Worm (Caenorhabditis elegans) whole organism, L1 larva: Measurements from ENCODE around the gene C07A9.13.
A peak's percentile ranks its signal among the peaks of the same experiment; 100 is the strongest.

Source experiments
- C34B4.2 ChIP-seq: sonication (generic microtip); optimal IDR thresholded peaks from 2 replicates; lab custom pipeline; 2017; ENCODE audit warnings: mild to moderate bottlenecking, missing genetic modification characterization, missing compliant biosample characterization
- aha-1 ChIP-seq: fragments of 150-350 bp; optimal IDR thresholded peaks from 2 replicates; lab custom pipeline; 2014; ENCODE audit warnings: missing biosample characterization, missing genetic modification characterization
- alr-1 ChIP-seq: fragments of 200-800 bp; sonication (Bioruptor generic); optimal IDR thresholded peaks from 2 replicates; lab custom pipeline; 2018; ENCODE audit warnings: borderline replicate concordance, mild to moderate bottlenecking, missing genetic modification characterization, missing compliant biosample characterization
- aly-2 ChIP-seq: fragments of 150-350 bp; optimal IDR thresholded peaks from 2 replicates; lab custom pipeline; 2014; ENCODE audit warnings: missing biosample characterization, missing genetic modification characterization
- ama-1 ChIP-seq: fragments of 150-350 bp; optimal IDR thresholded peaks from 2 replicates; lab custom pipeline; 2014
- blmp-1 ChIP-seq: fragments of 150-350 bp; optimal IDR thresholded peaks from 2 replicates; lab custom pipeline; 2014; ENCODE audit warnings: missing biosample characterization, missing genetic modification characterization
- ceh-63 ChIP-seq: fragments of 200-800 bp; sonication (Bioruptor generic); optimal IDR thresholded peaks from 2 replicates; lab custom pipeline; 2018; ENCODE audit warnings: mild to moderate bottlenecking, missing genetic modification characterization, missing compliant biosample characterization
- ceh-8 ChIP-seq: fragments of 200-800 bp; sonication (Bioruptor generic); optimal IDR thresholded peaks from 2 replicates; lab custom pipeline; 2018; ENCODE audit warnings: mild to moderate bottlenecking, missing genetic modification characterization, moderate library complexity, missing compliant biosample characterization
- ceh-88 ChIP-seq: fragments of 200-800 bp; sonication (Bioruptor generic); IDR thresholded peaks from 2 replicates; pipeline ENCODE4 v1.3.6; 2022; ENCODE audit warnings: missing genetic modification characterization, missing compliant biosample characterization
- dpl-1 ChIP-seq, 3 experiments: fragments of 150-350 bp in 2 of 3; sonication (generic microtip) in 1 of 3; optimal IDR thresholded peaks; 2 replicates each; lab custom pipeline; 2014 to 2017; ENCODE audit warnings: missing biosample characterization in 3 of 3, missing genetic modification characterization in 3 of 3, missing genetic modification reagents in 3 of 3
- dsc-1 ChIP-seq: sonication (generic microtip); optimal IDR thresholded peaks from 2 replicates; lab custom pipeline; 2016; ENCODE audit warnings: mild to moderate bottlenecking, missing genetic modification characterization, missing compliant biosample characterization
- efl-1 ChIP-seq, 4 experiments: fragments of 150-350 bp; optimal IDR thresholded peaks in 3 of 4; peaks in 1 of 4; 1 replicate in 1 of 4; 2 replicates in 3 of 4; lab custom pipeline; 2014; ENCODE audit warnings: missing biosample characterization in 2 of 4, missing genetic modification characterization in 2 of 4, missing genetic modification reagents in 2 of 4
- efl-3 ChIP-seq: fragments of 200-800 bp; sonication (Bioruptor generic); optimal IDR thresholded peaks from 2 replicates; lab custom pipeline; 2018; ENCODE audit warnings: mild to moderate bottlenecking, missing genetic modification characterization, missing compliant biosample characterization
- elt-2 ChIP-seq: sonication (generic microtip); optimal IDR thresholded peaks from 2 replicates; lab custom pipeline; 2016; ENCODE audit warnings: missing genetic modification characterization, mild to moderate bottlenecking, inconsistent platforms, missing compliant biosample characterization, missing genetic modification reagents
- elt-3 ChIP-seq, 6 experiments: fragments of 150-350 bp in 1 of 6; sonication (generic microtip); optimal IDR thresholded peaks; 2 replicates each; lab custom pipeline; 2017 to 2018; ENCODE audit warnings: missing biosample characterization in 6 of 6, missing genetic modification characterization in 6 of 6, inconsistent platforms in 1 of 6
- fkh-8 ChIP-seq: sonication (generic microtip); optimal IDR thresholded peaks from 2 replicates; lab custom pipeline; 2016; ENCODE audit warnings: mild to moderate bottlenecking, missing genetic modification characterization, missing compliant biosample characterization
- fos-1 ChIP-seq: fragments of 150-350 bp; optimal IDR thresholded peaks from 2 replicates; lab custom pipeline; 2014; ENCODE audit warnings: missing biosample characterization, missing genetic modification characterization
- hlh-17 ChIP-seq: fragments of 200-800 bp; sonication (Bioruptor generic); optimal IDR thresholded peaks from 2 replicates; lab custom pipeline; 2018; ENCODE audit warnings: missing genetic modification characterization, mild to moderate bottlenecking, missing compliant biosample characterization, moderate library complexity, borderline replicate concordance
- hlh-4 ChIP-seq: sonication (generic microtip); optimal IDR thresholded peaks from 2 replicates; lab custom pipeline; 2016; ENCODE audit warnings: mild to moderate bottlenecking, missing genetic modification characterization, missing compliant biosample characterization
- hpl-2 ChIP-seq: fragments of 150-350 bp; optimal IDR thresholded peaks from 2 replicates; lab custom pipeline; 2014; ENCODE audit warnings: missing biosample characterization, missing genetic modification reagents, missing genetic modification characterization
- irx-1 ChIP-seq: sonication (generic microtip); optimal IDR thresholded peaks from 2 replicates; lab custom pipeline; 2016; ENCODE audit warnings: missing genetic modification characterization, missing compliant biosample characterization
- jun-1 ChIP-seq: fragments of 150-350 bp; optimal IDR thresholded peaks from 2 replicates; lab custom pipeline; 2014; ENCODE audit warnings: missing biosample characterization, missing genetic modification reagents, missing genetic modification characterization
- lin-13 ChIP-seq: fragments of 150-350 bp; optimal IDR thresholded peaks from 2 replicates; lab custom pipeline; 2014; ENCODE audit warnings: missing biosample characterization, missing genetic modification reagents, missing genetic modification characterization
- lin-14 ChIP-seq: fragments of 200-800 bp; sonication (Bioruptor generic); optimal IDR thresholded peaks from 2 replicates; lab custom pipeline; 2018; ENCODE audit warnings: mild to moderate bottlenecking, missing genetic modification characterization, moderate library complexity, missing compliant biosample characterization
- lin-35 ChIP-seq, 2 experiments: fragments of 150-350 bp; optimal IDR thresholded peaks; 2 replicates each; lab custom pipeline; 2014; ENCODE audit warnings: missing biosample characterization in 2 of 2, missing genetic modification characterization in 2 of 2, missing genetic modification reagents in 2 of 2
- lin-39 ChIP-seq: fragments of 150-350 bp; optimal IDR thresholded peaks from 2 replicates; lab custom pipeline; 2014; ENCODE audit warnings: missing biosample characterization, missing genetic modification reagents, missing genetic modification characterization
- lsy-2 ChIP-seq, 2 experiments: fragments of 150-350 bp; optimal IDR thresholded peaks; 2 replicates each; lab custom pipeline; 2014; ENCODE audit warnings: missing biosample characterization in 2 of 2, missing genetic modification characterization in 2 of 2
- nhr-19 ChIP-seq: fragments of 200-800 bp; sonication (Bioruptor generic); conservative IDR thresholded peaks from 2 replicates; pipeline ENCODE4 v1.3.6; 2022; ENCODE audit warnings: missing genetic modification characterization, missing compliant biosample characterization
- nhr-20 ChIP-seq: sonication (generic microtip); optimal IDR thresholded peaks from 2 replicates; lab custom pipeline; 2016; ENCODE audit warnings: mild to moderate bottlenecking, missing genetic modification characterization, missing compliant biosample characterization
- nhr-237 ChIP-seq: fragments of 150-350 bp; optimal IDR thresholded peaks from 2 replicates; lab custom pipeline; 2014; ENCODE audit warnings: missing biosample characterization, missing genetic modification characterization
- nhr-28 ChIP-seq: fragments of 150-350 bp; optimal IDR thresholded peaks from 2 replicates; lab custom pipeline; 2014; ENCODE audit warnings: missing biosample characterization, missing genetic modification characterization
- nhr-47 ChIP-seq: sonication (generic microtip); optimal IDR thresholded peaks from 2 replicates; lab custom pipeline; 2016; ENCODE audit warnings: mild to moderate bottlenecking, missing genetic modification characterization, moderate library complexity, missing compliant biosample characterization
- nhr-71 ChIP-seq: sonication (generic microtip); optimal IDR thresholded peaks from 2 replicates; lab custom pipeline; 2016; ENCODE audit warnings: mild to moderate bottlenecking, missing genetic modification characterization, moderate library complexity, missing compliant biosample characterization
- nhr-76 ChIP-seq: sonication (generic microtip); optimal IDR thresholded peaks from 2 replicates; lab custom pipeline; 2017; ENCODE audit warnings: missing biosample characterization, missing genetic modification characterization
- nhr-77 ChIP-seq: fragments of 150-350 bp; optimal IDR thresholded peaks from 2 replicates; lab custom pipeline; 2014; ENCODE audit warnings: missing biosample characterization, missing genetic modification characterization
- pax-3 ChIP-seq: fragments of 200-800 bp; sonication (Bioruptor generic); optimal IDR thresholded peaks from 2 replicates; lab custom pipeline; 2018; ENCODE audit warnings: mild to moderate bottlenecking, missing genetic modification characterization, moderate library complexity, missing compliant biosample characterization
- pqm-1 ChIP-seq: sonication (generic microtip); optimal IDR thresholded peaks from 3 replicates; lab custom pipeline; 2017; ENCODE audit warnings: missing biosample characterization, missing genetic modification characterization
- rnt-1 ChIP-seq: sonication (generic microtip); optimal IDR thresholded peaks from 2 replicates; lab custom pipeline; 2016; ENCODE audit warnings: mild to moderate bottlenecking, missing genetic modification characterization, moderate library complexity, missing compliant biosample characterization
- sox-4 ChIP-seq: sonication (generic microtip); optimal IDR thresholded peaks from 2 replicates; lab custom pipeline; 2016; ENCODE audit warnings: missing genetic modification characterization, missing compliant biosample characterization
- sptf-1 ChIP-seq: fragments of 150-350 bp; optimal IDR thresholded peaks from 2 replicates; lab custom pipeline; 2014; ENCODE audit warnings: missing biosample characterization, missing genetic modification characterization
- sup-37 ChIP-seq: fragments of 200-800 bp; sonication (Bioruptor generic); optimal IDR thresholded peaks from 2 replicates; lab custom pipeline; 2018; ENCODE audit warnings: mild to moderate bottlenecking, missing genetic modification characterization, missing compliant biosample characterization
- swsn-7 ChIP-seq: sonication (generic microtip); optimal IDR thresholded peaks from 2 replicates; lab custom pipeline; 2016; ENCODE audit warnings: missing genetic modification characterization, missing compliant biosample characterization
- tbx-2 ChIP-seq: sonication (generic microtip); optimal IDR thresholded peaks from 2 replicates; lab custom pipeline; 2016; ENCODE audit warnings: missing genetic modification characterization, missing compliant biosample characterization
- tlp-1 ChIP-seq: fragments of 150-350 bp; optimal IDR thresholded peaks from 2 replicates; lab custom pipeline; 2014; ENCODE audit warnings: missing biosample characterization, missing genetic modification characterization
- unc-130 ChIP-seq: fragments of 150-350 bp; optimal IDR thresholded peaks from 2 replicates; lab custom pipeline; 2017; ENCODE audit warnings: missing biosample characterization, missing genetic modification characterization, inconsistent platforms
- unc-30 ChIP-seq: sonication (generic microtip); optimal IDR thresholded peaks from 2 replicates; lab custom pipeline; 2017; ENCODE audit warnings: missing biosample characterization, missing genetic modification characterization
- unc-86 ChIP-seq: sonication (generic microtip); optimal IDR thresholded peaks from 2 replicates; lab custom pipeline; 2016; ENCODE audit warnings: missing genetic modification characterization, missing compliant biosample characterization
- vab-15 ChIP-seq: sonication (generic microtip); optimal IDR thresholded peaks from 2 replicates; lab custom pipeline; 2017; ENCODE audit warnings: missing genotype, mild to moderate bottlenecking, missing genetic modification characterization, missing compliant biosample characterization
- xbp-1 ChIP-seq: sonication (generic microtip); optimal IDR thresholded peaks from 2 replicates; lab custom pipeline; 2016; ENCODE audit warnings: missing genetic modification characterization, missing compliant biosample characterization
- zag-1 ChIP-seq: fragments of 150-350 bp; optimal IDR thresholded peaks from 2 replicates; lab custom pipeline; 2014; ENCODE audit warnings: missing biosample characterization, missing genetic modification characterization
- ztf-4 ChIP-seq: fragments of 150-350 bp; optimal IDR thresholded peaks from 2 replicates; lab custom pipeline; 2014; ENCODE audit warnings: missing biosample characterization, missing genetic modification characterization

C07A9.13 gene

ce11 chrIII:9697323-9697722, 16.2 kb upstream of the C07A9.13 start (continued):
- TF ChIP-seq lin-39 (tag; lab: Kevin White, UChicago) (no peak), nhr-20 (tag; lab: Kevin White, UChicago) (peak; percentile 60), unc-86 (tag; lab: Kevin White, UChicago) (peak; percentile 17), ama-1 (lab: Kevin White, UChicago) (no peak), lin-13 (GFP tag; lab: Kevin White, UChicago) (no peak), lin-14 (GFP tag; lab: Kevin White, UChicago) (peak; percentile 92), aly-2 (no peak), swsn-7 (tag; lab: Kevin White, UChicago) (peak; percentile 68), nhr-47 (tag; lab: Kevin White, UChicago) (peak; percentile 59), nhr-19 (GFP tag; lab: Robert Waterston, UW) (no peak), dsc-1 (tag; lab: Kevin White, UChicago) (peak; percentile 42), elt-2 (tag; lab: Kevin White, UChicago) (no peak), fkh-8 (tag; lab: Kevin White, UChicago) (peak; percentile 72), elt-3 (tag; optimal IDR thresholded peaks at IDR 0.05; lab: Kevin White, UChicago) (no peak), nhr-76 (no peak), ztf-4 (tag; lab: Kevin White, UChicago) (peak; percentile 38), efl-1 (optimal IDR thresholded peaks at IDR 0.05; lab: Kevin White, UChicago) (peak; percentile 49 to 64), efl-1 (GFP tag; optimal IDR thresholded peaks at IDR 0.05 in 1 of 2; lab: Kevin White, UChicago) (peak in 1 of 2 experiments; percentile 83), hlh-17 (no peak), pqm-1 (tag; lab: Kevin White, UChicago) (no peak), sup-37 (GFP tag; lab: Kevin White, UChicago) (no peak), nhr-77 (tag; lab: Kevin White, UChicago) (peak; percentile 11), jun-1 (tag; lab: Kevin White, UChicago) (no peak), blmp-1 (tag; lab: Kevin White, UChicago) (peak; percentile 49), irx-1 (tag; lab: Kevin White, UChicago) (no peak), alr-1 (no peak), efl-3 (GFP tag; lab: Kevin White, UChicago) (no peak), C34B4.2 (tag; lab: Kevin White, UChicago) (no peak), hlh-4 (tag; lab: Kevin White, UChicago) (no peak), nhr-28 (tag; lab: Kevin White, UChicago) (no peak), xbp-1 (tag; lab: Kevin White, UChicago) (peak; percentile 50), ceh-63 (no peak), rnt-1 (tag; lab: Kevin White, UChicago) (peak; percentile 77), nhr-237 (no peak), unc-130 (tag; lab: Kevin White, UChicago) (peak; percentile 63), sox-4 (tag; lab: Kevin White, UChicago) (peak; percentile 14), unc-30 (tag; lab: Kevin White, UChicago) (no peak), ceh-88 (no peak), tbx-2 (tag; lab: Kevin White, UChicago) (peak; percentile 40), lsy-2 (tag; optimal IDR thresholded peaks at IDR 0.05; lab: Kevin White, UChicago) (peak; percentile 17 to 71), hpl-2 (GFP tag; lab: Kevin White, UChicago) (no peak), lin-35 (GFP tag; optimal IDR thresholded peaks at IDR 0.05; lab: Kevin White, UChicago) (peak; percentile 26 to 61), dpl-1 (GFP tag; optimal IDR thresholded peaks at IDR 0.05; lab: Kevin White, UChicago) (peak; percentile 31 to 56 (median 39)), aha-1 (tag; lab: Kevin White, UChicago) (no peak), ceh-8 (no peak), pax-3 (no peak), nhr-71 (tag; lab: Kevin White, UChicago) (peak; percentile 76), vab-15 (no peak), zag-1 (tag; lab: Kevin White, UChicago) (no peak), sptf-1 (tag; lab: Kevin White, UChicago) (no peak), tlp-1 (tag; lab: Kevin White, UChicago) (no peak), fos-1 (tag; lab: Kevin White, UChicago) (peak; percentile 40)
- TF ChIP-seq, all 84 proteins: peak for 30
